Worm (Caenorhabditis elegans) whole organism, L1 larva: Measurements from ENCODE around the gene pkn-1.

Experiments used
- C16A3.4 ChIP-seq: fragments of 150-350 bp; optimal IDR thresholded peaks from 2 replicates; lab custom pipeline; 2014; ENCODE audit warnings: missing biosample characterization, missing genetic modification characterization
- Y116A8C.19 ChIP-seq: sonication (generic microtip); optimal IDR thresholded peaks from 2 replicates; lab custom pipeline; 2016; ENCODE audit warnings: missing compliant biosample characterization, missing genetic modification characterization, borderline replicate concordance
- alr-1 ChIP-seq: fragments of 200-800 bp; sonication (Bioruptor generic); optimal IDR thresholded peaks from 2 replicates; lab custom pipeline; 2018; ENCODE audit warnings: borderline replicate concordance, mild to moderate bottlenecking, missing genetic modification characterization, missing compliant biosample characterization
- blmp-1 ChIP-seq: fragments of 150-350 bp; optimal IDR thresholded peaks from 2 replicates; lab custom pipeline; 2014; ENCODE audit warnings: missing biosample characterization, missing genetic modification characterization
- ceh-82 ChIP-seq, 3 experiments: fragments of 150-350 bp in 1 of 3; sonication (generic microtip) in 2 of 3; optimal IDR thresholded peaks; 2 replicates each; lab custom pipeline; 2014 to 2017; ENCODE audit warnings: missing biosample characterization in 3 of 3, missing genetic modification characterization in 3 of 3
- ceh-90 ChIP-seq: sonication (generic microtip); optimal IDR thresholded peaks from 2 replicates; lab custom pipeline; 2016; ENCODE audit warnings: missing genetic modification characterization, missing compliant biosample characterization
- ces-1 ChIP-seq: fragments of 150-350 bp; optimal IDR thresholded peaks from 2 replicates; lab custom pipeline; 2014; ENCODE audit warnings: missing biosample characterization, missing genetic modification reagents, missing genetic modification characterization
- dpl-1 ChIP-seq, 3 experiments: fragments of 150-350 bp in 2 of 3; sonication (generic microtip) in 1 of 3; optimal IDR thresholded peaks; 2 replicates each; lab custom pipeline; 2014 to 2017; ENCODE audit warnings: missing biosample characterization in 3 of 3, missing genetic modification characterization in 3 of 3, missing genetic modification reagents in 3 of 3
- efl-1 ChIP-seq, 4 experiments: fragments of 150-350 bp; optimal IDR thresholded peaks in 3 of 4; peaks in 1 of 4; 1 replicate in 1 of 4; 2 replicates in 3 of 4; lab custom pipeline; 2014; ENCODE audit warnings: missing biosample characterization in 2 of 4, missing genetic modification characterization in 2 of 4, missing genetic modification reagents in 2 of 4
- egl-27 ChIP-seq, 2 experiments: fragments of 150-350 bp in 1 of 2; sonication (generic microtip); optimal IDR thresholded peaks; 3 replicates each; lab custom pipeline; 2017 to 2018; ENCODE audit warnings: missing biosample characterization in 2 of 2, missing genetic modification characterization in 2 of 2, missing genetic modification reagents in 2 of 2
- elt-3 ChIP-seq, 6 experiments: fragments of 150-350 bp in 1 of 6; sonication (generic microtip); optimal IDR thresholded peaks; 2 replicates each; lab custom pipeline; 2017 to 2018; ENCODE audit warnings: missing biosample characterization in 6 of 6, missing genetic modification characterization in 6 of 6, inconsistent platforms in 1 of 6
- ets-5 ChIP-seq: fragments of 200-800 bp; sonication (Bioruptor generic); IDR thresholded peaks from 2 replicates; pipeline ENCODE4 v1.3.6; 2022; ENCODE audit warnings: missing genetic modification characterization, missing compliant biosample characterization
- fkh-10 ChIP-seq: sonication (generic microtip); optimal IDR thresholded peaks from 2 replicates; lab custom pipeline; 2017; ENCODE audit warnings: missing biosample characterization, missing genetic modification reagents, missing genetic modification characterization
- fkh-4 ChIP-seq: sonication (generic microtip); optimal IDR thresholded peaks from 2 replicates; lab custom pipeline; 2016; ENCODE audit warnings: missing compliant biosample characterization, missing genetic modification characterization, borderline replicate concordance
- fos-1 ChIP-seq: fragments of 150-350 bp; optimal IDR thresholded peaks from 2 replicates; lab custom pipeline; 2014; ENCODE audit warnings: missing biosample characterization, missing genetic modification characterization
- grh-1 ChIP-seq: fragments of 200-800 bp; sonication (Bioruptor generic); IDR thresholded peaks from 2 replicates; pipeline ENCODE4 v1.3.6; 2022; ENCODE audit warnings: missing genetic modification reagents, missing genetic modification characterization, missing compliant biosample characterization
- hlh-4 ChIP-seq: sonication (generic microtip); optimal IDR thresholded peaks from 2 replicates; lab custom pipeline; 2016; ENCODE audit warnings: mild to moderate bottlenecking, missing genetic modification characterization, missing compliant biosample characterization
- lin-14 ChIP-seq: fragments of 200-800 bp; sonication (Bioruptor generic); optimal IDR thresholded peaks from 2 replicates; lab custom pipeline; 2018; ENCODE audit warnings: mild to moderate bottlenecking, missing genetic modification characterization, moderate library complexity, missing compliant biosample characterization
- lin-35 ChIP-seq, 2 experiments: fragments of 150-350 bp; optimal IDR thresholded peaks; 2 replicates each; lab custom pipeline; 2014; ENCODE audit warnings: missing biosample characterization in 2 of 2, missing genetic modification characterization in 2 of 2, missing genetic modification reagents in 2 of 2
- lsy-2 ChIP-seq, 2 experiments: fragments of 150-350 bp; optimal IDR thresholded peaks; 2 replicates each; lab custom pipeline; 2014; ENCODE audit warnings: missing biosample characterization in 2 of 2, missing genetic modification characterization in 2 of 2
- mab-9 ChIP-seq: fragments of 200-800 bp; sonication (Bioruptor generic); IDR thresholded peaks from 2 replicates; pipeline ENCODE4 v1.3.6; 2022; ENCODE audit warnings: missing genetic modification reagents, missing genetic modification characterization, missing compliant biosample characterization
- mep-1 ChIP-seq: fragments of 150-350 bp; optimal IDR thresholded peaks from 2 replicates; lab custom pipeline; 2014; ENCODE audit warnings: missing biosample characterization, missing genetic modification characterization
- nhr-12 ChIP-seq: sonication (generic microtip); optimal IDR thresholded peaks from 2 replicates; lab custom pipeline; 2017; ENCODE audit warnings: missing biosample characterization, missing genetic modification characterization
- nhr-20 ChIP-seq: sonication (generic microtip); optimal IDR thresholded peaks from 2 replicates; lab custom pipeline; 2016; ENCODE audit warnings: mild to moderate bottlenecking, missing genetic modification characterization, missing compliant biosample characterization
- nhr-237 ChIP-seq: fragments of 150-350 bp; optimal IDR thresholded peaks from 2 replicates; lab custom pipeline; 2014; ENCODE audit warnings: missing biosample characterization, missing genetic modification characterization
- nhr-47 ChIP-seq: sonication (generic microtip); optimal IDR thresholded peaks from 2 replicates; lab custom pipeline; 2016; ENCODE audit warnings: mild to moderate bottlenecking, missing genetic modification characterization, moderate library complexity, missing compliant biosample characterization
- nhr-71 ChIP-seq: sonication (generic microtip); optimal IDR thresholded peaks from 2 replicates; lab custom pipeline; 2016; ENCODE audit warnings: mild to moderate bottlenecking, missing genetic modification characterization, moderate library complexity, missing compliant biosample characterization
- nhr-84 ChIP-seq: sonication (generic microtip); optimal IDR thresholded peaks from 2 replicates; lab custom pipeline; 2017; ENCODE audit warnings: missing biosample characterization, missing genetic modification characterization
- nhr-85 ChIP-seq: sonication (generic microtip); peaks from one replicate; lab custom pipeline; 2016; ENCODE audit warnings: missing genetic modification characterization, inconsistent platforms, missing compliant biosample characterization
- skn-1 ChIP-seq: fragments of 150-350 bp; optimal IDR thresholded peaks from 2 replicates; lab custom pipeline; 2014; ENCODE audit warnings: missing biosample characterization, missing genetic modification characterization
- snpc-4 ChIP-seq: fragments of 150-350 bp; optimal IDR thresholded peaks from 2 replicates; lab custom pipeline; 2014; ENCODE audit warnings: missing biosample characterization, missing genetic modification characterization
- snu-23 ChIP-seq: sonication (generic microtip); optimal IDR thresholded peaks from 2 replicates; lab custom pipeline; 2016; ENCODE audit warnings: missing genetic modification characterization, missing compliant biosample characterization
- sox-4 ChIP-seq: sonication (generic microtip); optimal IDR thresholded peaks from 2 replicates; lab custom pipeline; 2016; ENCODE audit warnings: missing genetic modification characterization, missing compliant biosample characterization
- swsn-7 ChIP-seq: sonication (generic microtip); optimal IDR thresholded peaks from 2 replicates; lab custom pipeline; 2016; ENCODE audit warnings: missing genetic modification characterization, missing compliant biosample characterization
- unc-86 ChIP-seq: sonication (generic microtip); optimal IDR thresholded peaks from 2 replicates; lab custom pipeline; 2016; ENCODE audit warnings: missing genetic modification characterization, missing compliant biosample characterization
- vab-15 ChIP-seq: sonication (generic microtip); optimal IDR thresholded peaks from 2 replicates; lab custom pipeline; 2017; ENCODE audit warnings: missing genotype, mild to moderate bottlenecking, missing genetic modification characterization, missing compliant biosample characterization
- xbp-1 ChIP-seq: sonication (generic microtip); optimal IDR thresholded peaks from 2 replicates; lab custom pipeline; 2016; ENCODE audit warnings: missing genetic modification characterization, missing compliant biosample characterization
- zip-4 ChIP-seq: fragments of 200-800 bp; sonication (Bioruptor generic); optimal IDR thresholded peaks from 2 replicates; lab custom pipeline; 2018; ENCODE audit warnings: mild to moderate bottlenecking, missing genetic modification characterization, moderate library complexity, missing compliant biosample characterization
- ztf-4 ChIP-seq: fragments of 150-350 bp; optimal IDR thresholded peaks from 2 replicates; lab custom pipeline; 2014; ENCODE audit warnings: missing biosample characterization, missing genetic modification characterization

pkn-1 gene

DNA sequence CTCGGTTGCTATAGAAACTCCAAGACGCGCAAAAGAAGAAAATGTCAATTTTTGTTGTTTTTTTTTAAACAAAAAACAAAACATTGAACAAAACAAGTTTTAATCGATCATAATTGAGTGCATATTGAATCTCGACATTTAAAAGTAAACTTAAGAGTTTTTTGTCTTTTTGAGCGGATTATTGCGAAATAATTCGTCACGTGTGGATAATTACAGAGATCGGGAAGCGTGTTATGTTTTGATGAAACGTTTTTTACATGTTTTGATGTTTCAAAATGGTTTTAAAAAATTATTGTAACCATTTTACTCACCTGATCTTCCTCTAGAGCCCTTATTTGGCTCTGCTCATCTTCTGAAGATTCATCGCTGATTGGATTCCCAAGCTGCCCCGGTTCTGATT, 11.0 kb upstream of the pkn-1 start (continued):
- TF ChIP-seq grh-1 (GFP tag; lab: Robert Waterston, UW): no peak
- TF ChIP-seq fkh-4 (tag; lab: Kevin White, UChicago): no peak
- no peak for TF ChIP-seq swsn-7
- no peak for TF ChIP-seq sox-4

DNA sequence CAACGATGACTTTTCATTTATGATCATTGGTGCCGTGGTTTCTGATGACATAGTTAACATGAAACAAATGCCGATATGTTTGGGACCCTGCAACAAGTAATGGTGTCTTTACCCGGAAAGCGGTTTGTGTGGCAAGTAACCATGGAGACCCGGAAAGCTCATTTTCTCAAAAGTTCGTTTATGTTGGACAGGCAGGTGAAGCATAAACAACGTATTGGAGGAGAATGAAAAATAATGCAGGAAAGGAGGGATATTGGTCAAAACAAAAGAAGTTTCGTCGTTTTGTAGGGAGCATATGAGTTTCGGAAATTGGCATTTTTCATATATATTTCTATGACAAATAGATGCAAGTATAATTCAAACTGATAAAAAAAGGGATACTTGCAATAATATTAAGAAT, 10.6 kb upstream of the pkn-1 start, which contains the start of gene dyf-6:
Gene dyf-6 (minus strand): TSS at position 101 of the 400 bp plus-strand sequence.
- TF ChIP-seq mab-9 (GFP tag; lab: Robert Waterston, UW) (no peak), grh-1 (GFP tag; lab: Robert Waterston, UW) (no peak), nhr-237 (tag; lab: Kevin White, UChicago) (no peak), C16A3.4 (tag; lab: Kevin White, UChicago) (no peak), zip-4 (no peak), nhr-84 (tag; lab: Kevin White, UChicago) (no peak), ceh-82 (tag; optimal IDR thresholded peaks at IDR 0.05; lab: Kevin White, UChicago) (no peak), fkh-10 (GFP tag; lab: Kevin White, UChicago) (no peak), unc-86 (tag; lab: Kevin White, UChicago) (no peak), lin-14 (GFP tag; lab: Kevin White, UChicago) (no peak), snpc-4 (tag; lab: Kevin White, UChicago) (no peak), ztf-4 (tag; lab: Kevin White, UChicago) (no peak), fos-1 (no peak), ceh-90 (no peak), nhr-47 (tag; lab: Kevin White, UChicago) (no peak), alr-1 (tag; lab: Kevin White, UChicago) (no peak), vab-15 (tag; lab: Kevin White, UChicago) (no peak), hlh-4 (no peak), nhr-12 (tag; lab: Kevin White, UChicago) (no peak)

DNA sequence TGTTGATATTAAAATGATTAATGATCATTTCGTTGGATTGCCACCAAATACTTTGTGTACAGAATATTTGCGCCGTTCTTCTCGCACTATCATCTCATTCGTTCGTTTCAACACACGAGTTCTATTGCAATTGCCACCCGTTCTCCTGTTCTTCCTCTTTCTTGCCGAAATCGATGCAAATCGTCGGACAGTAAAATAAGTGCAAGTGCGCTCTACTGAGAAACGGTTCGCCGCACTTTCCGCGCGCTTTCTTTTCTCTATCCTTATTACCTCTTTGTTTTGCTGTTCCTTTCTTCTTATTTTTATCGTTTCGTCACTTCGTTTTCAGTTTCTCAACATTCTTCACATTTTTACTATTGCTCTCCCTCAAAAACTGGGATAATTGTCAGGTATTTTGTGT, 5.9 kb upstream of the pkn-1 start:
- TF ChIP-seq efl-1 (optimal IDR thresholded peaks at IDR 0.05; lab: Kevin White, UChicago): no peak
- peak in 1 of 2 experiments; percentile 84 for TF ChIP-seq efl-1 (GFP tag; optimal IDR thresholded peaks at IDR 0.05 in 1 of 2; lab: Kevin White, UChicago)
- no peak for TF ChIP-seq ets-5 (GFP tag; lab: Robert Waterston, UW)
- peak; percentile 4 for TF ChIP-seq xbp-1
- TF ChIP-seq blmp-1 (tag; lab: Kevin White, UChicago): peak; percentile 86
- TF ChIP-seq nhr-71 (tag; lab: Kevin White, UChicago): peak; percentile 1
- peak; percentile 5 to 70 for TF ChIP-seq lin-35 (GFP tag; optimal IDR thresholded peaks at IDR 0.05; lab: Kevin White, UChicago)
- peak; percentile 74 for TF ChIP-seq lin-14 (GFP tag; lab: Kevin White, UChicago)
- TF ChIP-seq mep-1 (tag; lab: Kevin White, UChicago): peak; percentile 49
- no peak for TF ChIP-seq egl-27 (tag; optimal IDR thresholded peaks at IDR 0.05; lab: Kevin White, UChicago)
- peak; percentile 72 for TF ChIP-seq nhr-85 (tag; lab: Kevin White, UChicago)
- TF ChIP-seq Y116A8C.19 (tag; lab: Kevin White, UChicago): no peak
- TF ChIP-seq skn-1 (tag; lab: Kevin White, UChicago): no peak
- TF ChIP-seq snu-23 (GFP tag; lab: Kevin White, UChicago): peak; percentile 39
- peak in 1 of 6 experiments; percentile 38 for TF ChIP-seq elt-3 (tag; optimal IDR thresholded peaks at IDR 0.05; lab: Kevin White, UChicago)
- peak; percentile 29 to 40 (median 31) for TF ChIP-seq dpl-1 (GFP tag; optimal IDR thresholded peaks at IDR 0.05; lab: Kevin White, UChicago)
- no peak for TF ChIP-seq ces-1 (GFP tag; lab: Kevin White, UChicago)
- TF ChIP-seq nhr-20 (tag; lab: Kevin White, UChicago): peak; percentile 19
- TF ChIP-seq C16A3.4 (tag; lab: Kevin White, UChicago): peak; percentile 4
- TF ChIP-seq lsy-2 (tag; optimal IDR thresholded peaks at IDR 0.05; lab: Kevin White, UChicago): peak; percentile 0 to 20
